Worm (Caenorhabditis elegans) whole organism, L4 larva: ENCODE measurements around the gene hlh-12.

ENCODE experiments used
- F10B5.3 ChIP-seq: sonication (generic microtip); optimal IDR thresholded peaks from 2 replicates; lab custom pipeline; 2016; ENCODE audit warnings: mild to moderate bottlenecking, missing genetic modification characterization, missing compliant biosample characterization
- F37D6.2 ChIP-seq: sonication (generic microtip); optimal IDR thresholded peaks from 2 replicates; lab custom pipeline; 2016; ENCODE audit warnings: mild to moderate bottlenecking, missing genetic modification characterization, missing compliant biosample characterization
- R02D3.7 ChIP-seq: fragments of 150-350 bp; sonication (generic microtip); optimal IDR thresholded peaks from 3 replicates; lab custom pipeline; 2014; ENCODE audit warnings: missing biosample characterization, missing genetic modification characterization
- T20F7.1 ChIP-seq: fragments of 200-800 bp; sonication (Bioruptor generic); optimal IDR thresholded peaks from 2 replicates; lab custom pipeline; 2018; ENCODE audit warnings: mild to moderate bottlenecking, missing genetic modification characterization, missing compliant biosample characterization
- Y105C5A.15 ChIP-seq: fragments of 200-800 bp; sonication (Bioruptor generic); IDR thresholded peaks from 2 replicates; pipeline ENCODE4 v1.3.6; 2022; ENCODE audit warnings: missing genetic modification characterization, missing compliant biosample characterization
- Y48G9A.11 ChIP-seq: fragments of 200-800 bp; sonication (Bioruptor generic); IDR thresholded peaks from 2 replicates; pipeline ENCODE4 v1.3.6; 2022; ENCODE audit warnings: missing genetic modification reagents, missing genetic modification characterization, missing compliant biosample characterization
- Y75B8A.6 ChIP-seq: fragments of 200-800 bp; sonication (Bioruptor generic); IDR thresholded peaks from 2 replicates; pipeline ENCODE4 v1.3.6; 2022; ENCODE audit warnings: missing genetic modification reagents, missing genetic modification characterization, missing compliant biosample characterization
- ZK546.5 ChIP-seq, 2 experiments: sonication (generic microtip); optimal IDR thresholded peaks; 2 replicates each; lab custom pipeline; 2017; ENCODE audit warnings: missing biosample characterization in 2 of 2, missing genetic modification characterization in 2 of 2
- ceh-28 ChIP-seq: fragments of 150-350 bp; optimal IDR thresholded peaks from 2 replicates; lab custom pipeline; 2014; ENCODE audit warnings: missing biosample characterization, missing genetic modification reagents, missing genetic modification characterization
- ceh-44 ChIP-seq: fragments of 200-800 bp; sonication (Bioruptor generic); IDR thresholded peaks from 2 replicates; pipeline ENCODE4 v1.3.6; 2022; ENCODE audit warnings: missing genetic modification reagents, missing genetic modification characterization, missing compliant biosample characterization
- ctbp-1 ChIP-seq: fragments of 200-800 bp; sonication (Bioruptor generic); IDR thresholded peaks from 2 replicates; pipeline ENCODE4 v1.3.6; 2022; ENCODE audit warnings: missing genetic modification reagents, missing genetic modification characterization, missing compliant biosample characterization
- daf-16 ChIP-seq, 3 experiments: sonication (generic microtip); optimal IDR thresholded peaks; 2 replicates each; lab custom pipeline; 2016 to 2017; ENCODE audit warnings: missing genetic modification characterization in 3 of 3, missing genetic modification reagents in 3 of 3, mild to moderate bottlenecking in 2 of 3, missing compliant biosample characterization in 2 of 3, missing biosample characterization in 1 of 3, moderate library complexity in 1 of 3
- daf-8 ChIP-seq: fragments of 200-800 bp; sonication (Bioruptor generic); IDR thresholded peaks from 2 replicates; pipeline ENCODE4 v1.3.6; 2022; ENCODE audit warnings: missing genetic modification characterization, missing compliant biosample characterization
- dmd-8 ChIP-seq: fragments of 200-800 bp; sonication (Bioruptor generic); IDR thresholded peaks from 2 replicates; pipeline ENCODE4 v1.3.6; 2022; ENCODE audit warnings: missing genetic modification characterization, missing compliant biosample characterization
- dmd-9 ChIP-seq: fragments of 200-800 bp; sonication (Bioruptor generic); IDR thresholded peaks from 2 replicates; pipeline ENCODE4 v1.3.6; 2022; ENCODE audit warnings: missing genetic modification reagents, missing genetic modification characterization, missing compliant biosample characterization
- dve-1 ChIP-seq: sonication (generic microtip); optimal IDR thresholded peaks from 2 replicates; lab custom pipeline; 2017; ENCODE audit warnings: antibody characterized with exemption, mild to moderate bottlenecking, missing genetic modification characterization, missing compliant biosample characterization; ENCODE audit not compliant: insufficient read depth
- egl-27 ChIP-seq: sonication (generic microtip); optimal IDR thresholded peaks from 3 replicates; lab custom pipeline; 2017; ENCODE audit warnings: missing biosample characterization, missing genetic modification reagents, missing genetic modification characterization
- fkh-10 ChIP-seq: fragments of 150-350 bp; optimal IDR thresholded peaks from 2 replicates; lab custom pipeline; 2014; ENCODE audit warnings: missing biosample characterization, missing genetic modification reagents, missing genetic modification characterization
- fos-1 ChIP-seq: fragments of 150-350 bp; optimal IDR thresholded peaks from 2 replicates; lab custom pipeline; 2014; ENCODE audit warnings: missing biosample characterization, missing genetic modification characterization
- gei-8 ChIP-seq: fragments of 200-800 bp; sonication (Bioruptor generic); optimal IDR thresholded peaks from 2 replicates; lab custom pipeline; 2018; ENCODE audit warnings: mild to moderate bottlenecking, missing genetic modification characterization, missing compliant biosample characterization
- hlh-11 ChIP-seq: fragments of 200-800 bp; sonication (Bioruptor generic); optimal IDR thresholded peaks from 2 replicates; lab custom pipeline; 2018; ENCODE audit warnings: mild to moderate bottlenecking, missing genetic modification characterization, missing compliant biosample characterization
- hmg-1.1 ChIP-seq: fragments of 200-800 bp; sonication (Bioruptor generic); IDR thresholded peaks from 2 replicates; pipeline ENCODE4 v1.3.6; 2022; ENCODE audit warnings: missing genetic modification reagents, missing genetic modification characterization, missing compliant biosample characterization
- jun-1 ChIP-seq: fragments of 150-350 bp; optimal IDR thresholded peaks from 2 replicates; lab custom pipeline; 2014; ENCODE audit warnings: missing biosample characterization, missing genetic modification reagents, missing genetic modification characterization
- lim-7 ChIP-seq: fragments of 200-800 bp; sonication (Bioruptor generic); IDR thresholded peaks from 2 replicates; pipeline ENCODE4 v1.3.6; 2022; ENCODE audit warnings: missing genetic modification characterization, missing compliant biosample characterization
- lin-1 ChIP-seq: fragments of 200-800 bp; sonication (Bioruptor generic); IDR thresholded peaks from 2 replicates; pipeline ENCODE4 v1.3.6; 2022; ENCODE audit warnings: missing genetic modification reagents, missing genetic modification characterization, missing compliant biosample characterization
- lin-13 ChIP-seq: fragments of 150-350 bp; optimal IDR thresholded peaks from 2 replicates; lab custom pipeline; 2014; ENCODE audit warnings: missing biosample characterization, missing genetic modification reagents, missing genetic modification characterization
- lin-15B ChIP-seq: fragments of 150-350 bp; sonication (generic microtip); optimal IDR thresholded peaks from 3 replicates; lab custom pipeline; 2014; ENCODE audit warnings: missing biosample characterization, missing genetic modification characterization
- lin-39 ChIP-seq: fragments of 150-350 bp; optimal IDR thresholded peaks from 2 replicates; lab custom pipeline; 2014; ENCODE audit warnings: missing biosample characterization, missing genetic modification reagents, missing genetic modification characterization
- madf-5 ChIP-seq, 2 experiments: fragments of 200-800 bp; sonication (Bioruptor generic); IDR thresholded peaks; 2 replicates each; pipeline ENCODE4 v1.3.6; 2022; ENCODE audit warnings: missing compliant biosample characterization in 2 of 2, missing genetic modification characterization in 2 of 2
- madf-9 ChIP-seq: fragments of 200-800 bp; sonication (Bioruptor generic); conservative IDR thresholded peaks from 2 replicates; pipeline ENCODE4 v1.3.6; 2022; ENCODE audit warnings: missing genetic modification reagents, missing genetic modification characterization, missing compliant biosample characterization
- mdl-1 ChIP-seq, 2 experiments: fragments of 150-350 bp in 1 of 2; sonication (generic microtip) in 1 of 2; optimal IDR thresholded peaks; 2 replicates each; lab custom pipeline; 2014 to 2017; ENCODE audit warnings: missing biosample characterization in 2 of 2, missing genetic modification characterization in 2 of 2
- mdt-29 ChIP-seq: fragments of 200-800 bp; sonication (Bioruptor generic); IDR thresholded peaks from 2 replicates; pipeline ENCODE4 v1.3.6; 2022; ENCODE audit warnings: missing genetic modification reagents, missing genetic modification characterization, missing compliant biosample characterization
- nhr-11 ChIP-seq: fragments of 150-350 bp; optimal IDR thresholded peaks from 2 replicates; lab custom pipeline; 2014; ENCODE audit warnings: missing biosample characterization, missing genetic modification characterization
- nhr-111 ChIP-seq: fragments of 200-800 bp; sonication (Bioruptor generic); optimal IDR thresholded peaks from 2 replicates; lab custom pipeline; 2018; ENCODE audit warnings: mild to moderate bottlenecking, missing genetic modification characterization, missing compliant biosample characterization
- nhr-237 ChIP-seq: sonication (generic microtip); optimal IDR thresholded peaks from 2 replicates; lab custom pipeline; 2017; ENCODE audit warnings: missing biosample characterization, missing genetic modification characterization
- nhr-25 ChIP-seq: sonication (generic microtip); optimal IDR thresholded peaks from 2 replicates; lab custom pipeline; 2017; ENCODE audit warnings: missing genetic modification characterization, mild to moderate bottlenecking, missing compliant biosample characterization, antibody characterized with exemption, moderate library complexity, borderline replicate concordance; ENCODE audit not compliant: insufficient read depth
- nhr-41 ChIP-seq: fragments of 200-800 bp; sonication (Bioruptor generic); IDR thresholded peaks from 2 replicates; pipeline ENCODE4 v1.3.6; 2022; ENCODE audit warnings: missing genetic modification reagents, missing genetic modification characterization, missing compliant biosample characterization
- nhr-42 ChIP-seq: fragments of 200-800 bp; sonication (Bioruptor generic); IDR thresholded peaks from 2 replicates; pipeline ENCODE4 v1.3.6; 2022; ENCODE audit warnings: missing genetic modification characterization, missing compliant biosample characterization
- nhr-48 ChIP-seq: sonication (generic microtip); optimal IDR thresholded peaks from 2 replicates; lab custom pipeline; 2016; ENCODE audit warnings: mild to moderate bottlenecking, missing genetic modification characterization, missing compliant biosample characterization
- nhr-76 ChIP-seq: fragments of 150-350 bp; optimal IDR thresholded peaks from 2 replicates; lab custom pipeline; 2014; ENCODE audit warnings: missing biosample characterization, missing genetic modification characterization
- pqm-1 ChIP-seq: sonication (generic microtip); optimal IDR thresholded peaks from 2 replicates; lab custom pipeline; 2017; ENCODE audit warnings: missing biosample characterization, missing genetic modification characterization
- saeg-2 ChIP-seq: fragments of 200-800 bp; sonication (Bioruptor generic); IDR thresholded peaks from 2 replicates; pipeline ENCODE4 v1.3.6; 2022; ENCODE audit warnings: missing genetic modification reagents, missing genetic modification characterization, missing compliant biosample characterization
- skn-1 ChIP-seq: fragments of 150-350 bp; optimal IDR thresholded peaks from 2 replicates; lab custom pipeline; 2014; ENCODE audit warnings: missing biosample characterization, missing genetic modification characterization
- snpc-1.2 ChIP-seq: fragments of 200-800 bp; sonication (Bioruptor generic); IDR thresholded peaks from 2 replicates; pipeline ENCODE4 v1.3.6; 2022; ENCODE audit warnings: missing genetic modification reagents, missing genetic modification characterization, missing compliant biosample characterization
- snpc-4 ChIP-seq: fragments of 150-350 bp; optimal IDR thresholded peaks from 2 replicates; lab custom pipeline; 2014; ENCODE audit warnings: missing biosample characterization, missing genetic modification characterization
- spr-3 ChIP-seq: fragments of 200-800 bp; sonication (Bioruptor generic); optimal IDR thresholded peaks from 2 replicates; lab custom pipeline; 2018; ENCODE audit warnings: mild to moderate bottlenecking, missing genetic modification characterization, missing compliant biosample characterization
- tag-97 ChIP-seq: fragments of 200-800 bp; sonication (Bioruptor generic); IDR thresholded peaks from 2 replicates; pipeline ENCODE4 v1.3.6; 2022; ENCODE audit warnings: missing genetic modification characterization, missing compliant biosample characterization
- unc-130 ChIP-seq: sonication (generic microtip); optimal IDR thresholded peaks from 2 replicates; lab custom pipeline; 2016; ENCODE audit warnings: missing genetic modification reagents, missing genetic modification characterization, missing compliant biosample characterization
- vab-7 ChIP-seq: fragments of 200-800 bp; sonication (Bioruptor generic); IDR thresholded peaks from 2 replicates; pipeline ENCODE4 v1.3.6; 2022; ENCODE audit warnings: missing genetic modification reagents, missing genetic modification characterization, missing compliant biosample characterization
- zag-1 ChIP-seq: fragments of 150-350 bp; optimal IDR thresholded peaks from 2 replicates; lab custom pipeline; 2014; ENCODE audit warnings: missing biosample characterization, missing genetic modification characterization
- zfp-3 ChIP-seq: fragments of 200-800 bp; sonication (Bioruptor generic); conservative IDR thresholded peaks from 2 replicates; pipeline ENCODE4 v1.3.6; 2022; ENCODE audit warnings: missing genetic modification reagents, missing genetic modification characterization, missing compliant biosample characterization
- zip-2 ChIP-seq: fragments of 150-350 bp; optimal IDR thresholded peaks from 2 replicates; lab custom pipeline; 2014; ENCODE audit warnings: missing biosample characterization, missing genetic modification characterization

hlh-12 gene

ce11 chrIV:8453178-8453577 is 26.1 kb downstream of the hlh-12 start (continued):
- TF ChIP-seq zag-1 (tag; lab: Kevin White, UChicago), result no peak
- TF ChIP-seq nhr-111 (GFP tag; lab: Kevin White, UChicago), result no peak
- no peak for TF ChIP-seq spr-3 (GFP tag; lab: Kevin White, UChicago)
- TF ChIP-seq Y75B8A.6, result no peak
- TF ChIP-seq egl-27 (tag; lab: Kevin White, UChicago), result no peak
- no peak for TF ChIP-seq dmd-9 (GFP tag; lab: Robert Waterston, UW)
- no peak for TF ChIP-seq lin-39
- TF ChIP-seq snpc-1.2 (GFP tag; lab: Robert Waterston, UW), result no peak
- no peak for TF ChIP-seq jun-1 (tag; lab: Kevin White, UChicago)
- no peak for TF ChIP-seq T20F7.1
- TF ChIP-seq daf-16 (GFP tag; optimal IDR thresholded peaks at IDR 0.05; lab: Kevin White, UChicago), result no peak
- TF ChIP-seq daf-16 (tag; optimal IDR thresholded peaks at IDR 0.05; lab: Kevin White, UChicago), result peak; percentile 53
- TF ChIP-seq zfp-3 (GFP tag; lab: Robert Waterston, UW), result no peak
- no peak for TF ChIP-seq vab-7
- TF ChIP-seq F10B5.3 (tag; lab: Kevin White, UChicago), result no peak
- TF ChIP-seq ctbp-1 (GFP tag; lab: Robert Waterston, UW), result no peak
- TF ChIP-seq skn-1 (tag; lab: Kevin White, UChicago), result no peak
- TF ChIP-seq dmd-8 (GFP tag; lab: Robert Waterston, UW), result no peak
- TF ChIP-seq nhr-237 (tag; lab: Kevin White, UChicago), result no peak
- no peak for TF ChIP-seq fos-1 (tag; lab: Kevin White, UChicago)
- no peak for TF ChIP-seq madf-9
- TF ChIP-seq mdl-1 (tag; optimal IDR thresholded peaks at IDR 0.05; lab: Kevin White, UChicago), result peak in 1 of 2 experiments; percentile 37
- TF ChIP-seq snpc-4, result no peak
- TF ChIP-seq madf-5 (GFP tag; IDR thresholded peaks at IDR 0.05; lab: Robert Waterston, UW), result no peak
- no peak for TF ChIP-seq R02D3.7 (tag; lab: Kevin White, UChicago)
- TF ChIP-seq unc-130, result no peak
- TF ChIP-seq nhr-41, result no peak
- TF ChIP-seq hmg-1.1 (GFP tag; lab: Robert Waterston, UW), result no peak
- no peak for TF ChIP-seq F37D6.2 (tag; lab: Kevin White, UChicago)
- no peak for TF ChIP-seq nhr-42
- no peak for TF ChIP-seq ceh-28 (tag; lab: Kevin White, UChicago)
- no peak for TF ChIP-seq zip-2 (tag; lab: Kevin White, UChicago)
- TF ChIP-seq daf-8, result no peak
- peak; percentile 9; the same call in 1 of the 2 replicates for TF ChIP-seq lim-7 (GFP tag; lab: Robert Waterston, UW)
- no peak for TF ChIP-seq gei-8
- no peak for TF ChIP-seq saeg-2 (GFP tag; lab: Robert Waterston, UW)
- TF ChIP-seq lin-15B (tag; lab: Kevin White, UChicago), result no peak
- no peak for TF ChIP-seq lin-1 (GFP tag; lab: Robert Waterston, UW)
- TF ChIP-seq nhr-48 (tag; lab: Kevin White, UChicago), result peak; percentile 12
- peak; percentile 80 for TF ChIP-seq hlh-11
- no peak for TF ChIP-seq tag-97 (GFP tag; lab: Robert Waterston, UW)
- TF ChIP-seq nhr-11 (tag; lab: Kevin White, UChicago), result no peak
- TF ChIP-seq Y48G9A.11, result no peak
- TF ChIP-seq dve-1 (tag; lab: Kevin White, UChicago), result peak; percentile 88
- peak; percentile 66 for TF ChIP-seq pqm-1
- no peak for TF ChIP-seq fkh-10 (GFP tag; lab: Kevin White, UChicago)
- no peak for TF ChIP-seq ceh-44
- no peak for TF ChIP-seq mdt-29 (GFP tag; lab: Robert Waterston, UW)
- no peak for TF ChIP-seq Y105C5A.15
- no peak for TF ChIP-seq ZK546.5 (tag; optimal IDR thresholded peaks at IDR 0.05; lab: Kevin White, UChicago)
- no peak for TF ChIP-seq nhr-76 (tag; lab: Kevin White, UChicago)
- TF ChIP-seq nhr-25 (tag; lab: Kevin White, UChicago), result no peak
- no peak for TF ChIP-seq lin-13
